Worm (Caenorhabditis elegans) whole organism, L4 larva: ENCODE results near the gene eco-1.
A peak's percentile ranks its signal among the peaks of the same experiment; 100 is the strongest.

Experiments
- F10B5.3 ChIP-seq: sonication (generic microtip); optimal IDR thresholded peaks from 2 replicates; lab custom pipeline; 2016; ENCODE audit warnings: mild to moderate bottlenecking, missing genetic modification characterization, missing compliant biosample characterization
- T20F7.1 ChIP-seq: fragments of 200-800 bp; sonication (Bioruptor generic); optimal IDR thresholded peaks from 2 replicates; lab custom pipeline; 2018; ENCODE audit warnings: mild to moderate bottlenecking, missing genetic modification characterization, missing compliant biosample characterization
- T26A8.4 ChIP-seq: fragments of 200-800 bp; sonication (Bioruptor generic); IDR thresholded peaks from 2 replicates; pipeline ENCODE4 v1.3.6; 2022; ENCODE audit warnings: missing genetic modification characterization, missing compliant biosample characterization
- Y5F2A.4 ChIP-seq: fragments of 200-800 bp; sonication (Bioruptor generic); optimal IDR thresholded peaks from 2 replicates; lab custom pipeline; 2018; ENCODE audit warnings: mild to moderate bottlenecking, missing genetic modification characterization, missing compliant biosample characterization
- ZK337.2 ChIP-seq: fragments of 200-800 bp; sonication (Bioruptor generic); IDR thresholded peaks from 2 replicates; pipeline ENCODE4 v1.3.6; 2022; ENCODE audit warnings: missing genetic modification reagents, missing genetic modification characterization, missing compliant biosample characterization
- ZK546.5 ChIP-seq, 2 experiments: sonication (generic microtip); optimal IDR thresholded peaks; 2 replicates each; lab custom pipeline; 2017; ENCODE audit warnings: missing biosample characterization in 2 of 2, missing genetic modification characterization in 2 of 2
- aha-1 ChIP-seq: fragments of 150-350 bp; peaks from one replicate; lab custom pipeline; 2014; ENCODE audit warnings: missing biosample characterization, missing genetic modification characterization
- ama-1 ChIP-seq: fragments of 150-350 bp; optimal IDR thresholded peaks from 2 replicates; lab custom pipeline; 2014; ENCODE audit warnings: inconsistent platforms, mixed read lengths
- arid-1 ChIP-seq: fragments of 200-800 bp; sonication (Bioruptor generic); conservative IDR thresholded peaks from 2 replicates; pipeline ENCODE4 v1.3.6; 2022; ENCODE audit warnings: missing genetic modification reagents, missing genetic modification characterization, missing compliant biosample characterization
- ceh-20 ChIP-seq: fragments of 200-800 bp; sonication (Bioruptor generic); IDR thresholded peaks from 2 replicates; pipeline ENCODE4 v1.3.6; 2022; ENCODE audit warnings: missing genetic modification reagents, missing genetic modification characterization, missing compliant biosample characterization
- ceh-28 ChIP-seq: fragments of 150-350 bp; optimal IDR thresholded peaks from 2 replicates; lab custom pipeline; 2014; ENCODE audit warnings: missing biosample characterization, missing genetic modification reagents, missing genetic modification characterization
- ceh-32 ChIP-seq: sonication (generic microtip); optimal IDR thresholded peaks from 2 replicates; lab custom pipeline; 2016; ENCODE audit warnings: mild to moderate bottlenecking, missing genetic modification characterization, missing compliant biosample characterization; ENCODE audit not compliant: poor library complexity
- cey-2 ChIP-seq: sonication (generic microtip); optimal IDR thresholded peaks from 3 replicates; lab custom pipeline; 2017; ENCODE audit warnings: missing genetic modification characterization, mild to moderate bottlenecking, missing compliant biosample characterization, antibody characterized with exemption, borderline replicate concordance; ENCODE audit not compliant: insufficient read depth
- ctbp-1 ChIP-seq: fragments of 200-800 bp; sonication (Bioruptor generic); IDR thresholded peaks from 2 replicates; pipeline ENCODE4 v1.3.6; 2022; ENCODE audit warnings: missing genetic modification reagents, missing genetic modification characterization, missing compliant biosample characterization
- daf-16 ChIP-seq, 3 experiments: sonication (generic microtip); optimal IDR thresholded peaks; 2 replicates each; lab custom pipeline; 2016 to 2017; ENCODE audit warnings: missing genetic modification characterization in 3 of 3, missing genetic modification reagents in 3 of 3, mild to moderate bottlenecking in 2 of 3, missing compliant biosample characterization in 2 of 3, missing biosample characterization in 1 of 3, moderate library complexity in 1 of 3
- dpl-1 ChIP-seq: fragments of 150-350 bp; optimal IDR thresholded peaks from 2 replicates; lab custom pipeline; 2014; ENCODE audit warnings: missing biosample characterization, missing genetic modification reagents, missing genetic modification characterization
- dve-1 ChIP-seq: sonication (generic microtip); optimal IDR thresholded peaks from 2 replicates; lab custom pipeline; 2017; ENCODE audit warnings: antibody characterized with exemption, mild to moderate bottlenecking, missing genetic modification characterization, missing compliant biosample characterization; ENCODE audit not compliant: insufficient read depth
- gei-8 ChIP-seq: fragments of 200-800 bp; sonication (Bioruptor generic); optimal IDR thresholded peaks from 2 replicates; lab custom pipeline; 2018; ENCODE audit warnings: mild to moderate bottlenecking, missing genetic modification characterization, missing compliant biosample characterization
- hlh-11 ChIP-seq: fragments of 200-800 bp; sonication (Bioruptor generic); optimal IDR thresholded peaks from 2 replicates; lab custom pipeline; 2018; ENCODE audit warnings: mild to moderate bottlenecking, missing genetic modification characterization, missing compliant biosample characterization
- hlh-30 ChIP-seq: sonication (generic microtip); optimal IDR thresholded peaks from 2 replicates; lab custom pipeline; 2017; ENCODE audit warnings: antibody characterized with exemption, mild to moderate bottlenecking, missing genetic modification characterization, missing compliant biosample characterization; ENCODE audit not compliant: insufficient read depth
- hmg-1.1 ChIP-seq: fragments of 200-800 bp; sonication (Bioruptor generic); IDR thresholded peaks from 2 replicates; pipeline ENCODE4 v1.3.6; 2022; ENCODE audit warnings: missing genetic modification reagents, missing genetic modification characterization, missing compliant biosample characterization
- lir-3 ChIP-seq: sonication (generic microtip); optimal IDR thresholded peaks from 2 replicates; lab custom pipeline; 2016; ENCODE audit warnings: mild to moderate bottlenecking, missing genetic modification characterization, missing compliant biosample characterization
- lsy-2 ChIP-seq, 2 experiments: fragments of 150-350 bp in 1 of 2; sonication (generic microtip) in 1 of 2; optimal IDR thresholded peaks; 2 replicates each; lab custom pipeline; 2014 to 2017; ENCODE audit warnings: missing biosample characterization in 2 of 2, missing genetic modification characterization in 2 of 2
- madf-5 ChIP-seq, 2 experiments: fragments of 200-800 bp; sonication (Bioruptor generic); IDR thresholded peaks; 2 replicates each; pipeline ENCODE4 v1.3.6; 2022; ENCODE audit warnings: missing compliant biosample characterization in 2 of 2, missing genetic modification characterization in 2 of 2
- mep-1 ChIP-seq: fragments of 150-350 bp; sonication (generic microtip); optimal IDR thresholded peaks from 3 replicates; lab custom pipeline; 2014; ENCODE audit warnings: missing biosample characterization, missing genetic modification characterization
- mes-2 ChIP-seq: sonication (generic microtip); optimal IDR thresholded peaks from 2 replicates; lab custom pipeline; 2016; ENCODE audit warnings: missing genotype, mild to moderate bottlenecking, missing genetic modification characterization, missing compliant biosample characterization; ENCODE audit not compliant: poor library complexity, severe bottlenecking
- mxl-3 ChIP-seq: fragments of 200-800 bp; sonication (Bioruptor generic); optimal IDR thresholded peaks from 2 replicates; lab custom pipeline; 2018; ENCODE audit warnings: mild to moderate bottlenecking, missing genetic modification characterization, missing compliant biosample characterization
- nhr-10 ChIP-seq: fragments of 150-350 bp; optimal IDR thresholded peaks from 2 replicates; lab custom pipeline; 2014; ENCODE audit warnings: missing biosample characterization, missing genetic modification characterization
- nhr-102 ChIP-seq: sonication (generic microtip); optimal IDR thresholded peaks from 2 replicates; lab custom pipeline; 2016; ENCODE audit warnings: mild to moderate bottlenecking, missing genetic modification characterization, moderate library complexity, missing compliant biosample characterization
- nhr-111 ChIP-seq: fragments of 200-800 bp; sonication (Bioruptor generic); optimal IDR thresholded peaks from 2 replicates; lab custom pipeline; 2018; ENCODE audit warnings: mild to moderate bottlenecking, missing genetic modification characterization, missing compliant biosample characterization
- nhr-25 ChIP-seq: sonication (generic microtip); optimal IDR thresholded peaks from 2 replicates; lab custom pipeline; 2017; ENCODE audit warnings: missing genetic modification characterization, mild to moderate bottlenecking, missing compliant biosample characterization, antibody characterized with exemption, moderate library complexity, borderline replicate concordance; ENCODE audit not compliant: insufficient read depth
- nhr-28 ChIP-seq: fragments of 150-350 bp; optimal IDR thresholded peaks from 2 replicates; lab custom pipeline; 2014; ENCODE audit warnings: missing biosample characterization, missing genetic modification characterization
- nhr-42 ChIP-seq: fragments of 200-800 bp; sonication (Bioruptor generic); IDR thresholded peaks from 2 replicates; pipeline ENCODE4 v1.3.6; 2022; ENCODE audit warnings: missing genetic modification characterization, missing compliant biosample characterization
- nhr-48 ChIP-seq: sonication (generic microtip); optimal IDR thresholded peaks from 2 replicates; lab custom pipeline; 2016; ENCODE audit warnings: mild to moderate bottlenecking, missing genetic modification characterization, missing compliant biosample characterization
- php-3 ChIP-seq: fragments of 200-800 bp; sonication (Bioruptor generic); IDR thresholded peaks from 2 replicates; pipeline ENCODE4 v1.3.6; 2022; ENCODE audit warnings: missing genetic modification reagents, missing genetic modification characterization, missing compliant biosample characterization
- pqm-1 ChIP-seq: sonication (generic microtip); optimal IDR thresholded peaks from 2 replicates; lab custom pipeline; 2017; ENCODE audit warnings: missing biosample characterization, missing genetic modification characterization
- rbr-2 ChIP-seq: sonication (generic microtip); optimal IDR thresholded peaks from 2 replicates; lab custom pipeline; 2016; ENCODE audit warnings: missing genotype, missing genetic modification characterization, missing compliant biosample characterization
- saeg-2 ChIP-seq: fragments of 200-800 bp; sonication (Bioruptor generic); IDR thresholded peaks from 2 replicates; pipeline ENCODE4 v1.3.6; 2022; ENCODE audit warnings: missing genetic modification reagents, missing genetic modification characterization, missing compliant biosample characterization
- snpc-1.2 ChIP-seq: fragments of 200-800 bp; sonication (Bioruptor generic); IDR thresholded peaks from 2 replicates; pipeline ENCODE4 v1.3.6; 2022; ENCODE audit warnings: missing genetic modification reagents, missing genetic modification characterization, missing compliant biosample characterization
- spr-3 ChIP-seq: fragments of 200-800 bp; sonication (Bioruptor generic); optimal IDR thresholded peaks from 2 replicates; lab custom pipeline; 2018; ENCODE audit warnings: mild to moderate bottlenecking, missing genetic modification characterization, missing compliant biosample characterization
- unc-62 ChIP-seq, 3 experiments: fragments of 150-350 bp in 1 of 3; sonication (generic microtip); optimal IDR thresholded peaks in 2 of 3; peaks in 1 of 3; 1 replicate in 1 of 3; 2 replicates in 2 of 3; lab custom pipeline; 2014 to 2017; ENCODE audit warnings: missing biosample characterization in 3 of 3, missing genetic modification characterization in 3 of 3, missing genetic modification reagents in 3 of 3, missing genotype in 1 of 3
- zag-1 ChIP-seq: fragments of 150-350 bp; optimal IDR thresholded peaks from 2 replicates; lab custom pipeline; 2014; ENCODE audit warnings: missing biosample characterization, missing genetic modification characterization
- zfp-2 ChIP-seq: sonication (generic microtip); optimal IDR thresholded peaks from 2 replicates; lab custom pipeline; 2016; ENCODE audit warnings: mild to moderate bottlenecking, missing genetic modification characterization, missing compliant biosample characterization
- zip-11 ChIP-seq: fragments of 200-800 bp; sonication (Bioruptor generic); IDR thresholded peaks from 2 replicates; pipeline ENCODE4 v1.3.6; 2022; ENCODE audit warnings: missing genetic modification characterization, missing compliant biosample characterization
- zip-2 ChIP-seq: fragments of 150-350 bp; optimal IDR thresholded peaks from 2 replicates; lab custom pipeline; 2014; ENCODE audit warnings: missing biosample characterization, missing genetic modification characterization

The eco-1 gene

DNA sequence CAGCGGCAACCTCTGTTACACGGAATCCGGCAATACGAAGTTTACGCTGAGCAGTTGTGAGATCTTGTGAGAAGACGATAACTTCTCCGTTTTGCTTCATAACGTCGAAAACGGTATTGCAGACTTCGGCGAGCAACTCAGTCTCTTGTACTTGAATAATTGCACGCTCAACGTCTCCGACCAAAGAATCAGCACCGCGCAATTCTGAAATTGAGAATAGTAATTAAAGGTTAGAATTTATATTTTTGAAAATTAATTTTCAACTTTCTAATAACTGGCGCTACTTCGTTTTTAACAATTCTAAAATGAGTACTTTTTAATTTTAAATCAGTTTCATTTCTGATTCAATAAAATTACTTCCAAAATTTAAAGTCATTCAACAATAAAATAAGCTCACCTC lies 19.6 kb upstream of the eco-1 start:
- peak in 1 of 2 experiments; percentile 91 for TF ChIP-seq unc-62 (GFP tag; optimal IDR thresholded peaks at IDR 0.05 in 1 of 2; lab: Kevin White, UChicago)
- TF ChIP-seq unc-62 (tag; optimal IDR thresholded peaks at IDR 0.05; lab: Kevin White, UChicago), result no peak
- TF ChIP-seq F10B5.3, result no peak

DNA sequence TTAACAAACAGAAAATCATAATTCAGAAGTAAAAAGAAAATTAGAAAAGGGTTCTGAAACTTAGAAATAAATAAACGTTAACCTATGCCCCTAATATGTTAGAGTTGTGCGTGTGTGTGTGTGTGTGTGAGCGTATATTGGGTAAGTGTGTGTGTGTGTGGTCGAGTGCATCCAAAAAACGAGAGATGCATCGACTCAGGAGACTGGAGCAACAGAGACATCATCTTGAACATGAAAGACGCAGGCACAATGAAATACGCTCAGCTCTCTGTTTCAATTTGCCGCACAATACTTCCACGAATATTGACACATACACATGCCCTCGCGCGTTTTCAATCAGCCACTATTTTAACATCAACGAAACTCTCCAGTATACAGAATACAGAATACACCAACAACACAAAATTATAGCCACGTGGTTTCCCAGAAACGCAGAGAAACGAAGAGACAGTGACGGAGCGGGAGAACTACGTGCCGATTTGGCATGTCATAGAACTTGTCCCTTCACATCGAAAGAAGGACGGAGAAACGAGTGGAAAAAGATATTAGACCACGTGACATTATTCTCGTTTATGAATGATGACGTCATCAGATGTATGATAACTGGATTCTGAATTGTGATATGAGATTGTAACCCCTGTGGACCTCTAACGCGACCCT lies 17.4 kb upstream of the eco-1 start:
- no peak for TF ChIP-seq madf-5 (GFP tag; IDR thresholded peaks at IDR 0.05; lab: Robert Waterston, UW)
- peak; percentile 89 for TF ChIP-seq nhr-25
- TF ChIP-seq nhr-42 (GFP tag; lab: Robert Waterston, UW), result no peak
- no peak for TF ChIP-seq ceh-20
- no peak for TF ChIP-seq lir-3 (tag; lab: Kevin White, UChicago)
- no peak for TF ChIP-seq nhr-111 (GFP tag; lab: Kevin White, UChicago)
- TF ChIP-seq pqm-1 (tag; lab: Kevin White, UChicago), result peak; percentile 17
- TF ChIP-seq ZK546.5 (tag; optimal IDR thresholded peaks at IDR 0.05; lab: Kevin White, UChicago), result no peak
- TF ChIP-seq mep-1 (tag; lab: Kevin White, UChicago), result peak; percentile 79
- no peak for TF ChIP-seq zfp-2 (tag; lab: Kevin White, UChicago)
- peak in 1 of 2 experiments; percentile 98 for TF ChIP-seq unc-62 (GFP tag; optimal IDR thresholded peaks at IDR 0.05 in 1 of 2; lab: Kevin White, UChicago)
- TF ChIP-seq unc-62 (tag; optimal IDR thresholded peaks at IDR 0.05; lab: Kevin White, UChicago), result no peak
- TF ChIP-seq aha-1 (tag; lab: Kevin White, UChicago), result peak; percentile 100
- peak; percentile 87 for TF ChIP-seq nhr-102 (tag; lab: Kevin White, UChicago)
- TF ChIP-seq spr-3 (GFP tag; lab: Kevin White, UChicago), result peak; percentile 46
- 0 out of 2 replicates have a peak, but pooled peaks have one; percentile 30 for TF ChIP-seq php-3 (GFP tag; lab: Robert Waterston, UW)
- TF ChIP-seq snpc-1.2 (GFP tag; lab: Robert Waterston, UW), result no peak
- peak; percentile 86 for TF ChIP-seq dve-1
- TF ChIP-seq zag-1 (tag; lab: Kevin White, UChicago), result no peak
- TF ChIP-seq ceh-28 (tag; lab: Kevin White, UChicago), result no peak
- no peak for TF ChIP-seq ctbp-1
- no peak for TF ChIP-seq Y5F2A.4
- peak; percentile 98 for TF ChIP-seq nhr-28 (tag; lab: Kevin White, UChicago)
- TF ChIP-seq lsy-2 (tag; optimal IDR thresholded peaks at IDR 0.05; lab: Kevin White, UChicago), result peak in 1 of 2 experiments; percentile 81
- peak; percentile 35 for TF ChIP-seq gei-8 (GFP tag; lab: Kevin White, UChicago)
- TF ChIP-seq ZK337.2 (GFP tag; lab: Robert Waterston, UW), result no peak
- peak; percentile 65 for TF ChIP-seq T20F7.1 (GFP tag; lab: Kevin White, UChicago)
- TF ChIP-seq hlh-11, result peak; percentile 92
- TF ChIP-seq F10B5.3, result no peak
- peak; percentile 77 for TF ChIP-seq ama-1 (lab: Kevin White, UChicago)
- peak; percentile 64 for TF ChIP-seq cey-2 (tag; lab: Kevin White, UChicago)
- peak; percentile 92 for TF ChIP-seq mxl-3
- peak; percentile 89 for TF ChIP-seq nhr-48 (tag; lab: Kevin White, UChicago)
- no peak for TF ChIP-seq ceh-32 (tag; lab: Kevin White, UChicago)
- no peak for TF ChIP-seq zip-2 (tag; lab: Kevin White, UChicago)
- TF ChIP-seq nhr-10 (tag; lab: Kevin White, UChicago), result peak; percentile 91
- TF ChIP-seq arid-1 (GFP tag; lab: Robert Waterston, UW), result peak; percentile 43; the same call in 1 of the 2 replicates
- peak; percentile 49 for TF ChIP-seq dpl-1 (GFP tag; lab: Kevin White, UChicago)
- TF ChIP-seq rbr-2 (tag; lab: Kevin White, UChicago), result peak; percentile 55
- peak; percentile 74 for TF ChIP-seq T26A8.4 (GFP tag; lab: Robert Waterston, UW)
- peak; percentile 44; the same call in 1 of the 2 replicates for TF ChIP-seq saeg-2 (GFP tag; lab: Robert Waterston, UW)
- peak; percentile 35; the same call in 1 of the 2 replicates for TF ChIP-seq hmg-1.1 (GFP tag; lab: Robert Waterston, UW)
- peak; percentile 46 for TF ChIP-seq mes-2 (tag; lab: Kevin White, UChicago)
- peak; percentile 96 for TF ChIP-seq hlh-30
- TF ChIP-seq zip-11 (GFP tag; lab: Robert Waterston, UW), result no peak
- TF ChIP-seq daf-16 (GFP tag; optimal IDR thresholded peaks at IDR 0.05; lab: Kevin White, UChicago), result no peak
- TF ChIP-seq daf-16 (tag; optimal IDR thresholded peaks at IDR 0.05; lab: Kevin White, UChicago), result peak; percentile 68
